Fruit fly (Drosophila melanogaster): ENCODE data around the gene IP3K1.

DNA sequence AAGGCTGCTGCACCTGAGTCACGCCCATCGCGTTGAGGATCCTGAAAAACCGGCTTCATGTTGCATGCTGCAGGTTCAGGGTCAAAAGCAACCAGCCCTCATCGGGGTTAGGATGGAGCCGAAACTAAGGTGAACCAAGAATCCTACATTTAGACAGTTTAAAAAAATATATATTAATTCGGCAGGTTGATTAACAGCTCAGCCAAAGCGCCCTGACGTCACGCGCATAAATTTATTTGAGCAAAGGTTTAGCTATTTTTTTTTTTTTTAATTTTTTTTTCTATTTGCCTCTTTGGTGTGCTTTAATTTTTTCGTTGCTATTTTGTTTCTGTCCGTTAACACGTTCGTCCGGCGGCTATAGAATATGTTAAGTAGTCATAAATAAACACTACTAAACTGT is 2.3 kb downstream of the IP3K1 start:
- TF ChIP-seq ttk (GFP tag; IDR thresholded peaks at IDR 0.05) (no peak), phol (tag; optimal IDR thresholded peaks at IDR 0.05) (no peak), CG31224 (GFP tag; IDR thresholded peaks at IDR 0.05) (no peak), ssp (GFP tag; IDR thresholded peaks at IDR 0.05) (no peak), h (optimal IDR thresholded peaks at IDR 0.05) (no peak)
